Worm (Caenorhabditis elegans): ENCODE measurements around the gene R09E10.2.

The R09E10.2 gene

DNA sequence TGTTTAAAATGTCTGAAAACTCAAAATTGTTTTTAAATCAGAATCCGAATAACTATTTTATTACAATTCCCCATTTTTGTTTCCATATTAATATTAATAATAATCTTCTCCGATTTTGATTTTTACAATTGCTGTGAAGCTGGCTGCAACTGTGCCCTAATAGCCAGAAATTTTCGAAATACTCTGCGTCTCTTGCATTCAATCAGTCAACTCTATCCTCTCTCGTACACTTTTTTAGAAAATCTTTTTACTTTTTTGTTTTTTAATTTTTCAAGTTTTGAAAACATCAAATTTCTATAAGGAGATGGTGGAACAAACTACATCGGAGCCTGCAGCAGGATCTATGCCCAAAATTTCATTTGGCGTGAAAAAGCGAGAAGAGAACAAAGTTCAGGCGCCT lies 39.7 kb upstream of the R09E10.2 start, which contains the start of gene gkow-1:
TSS of gene gkow-1 (plus strand) at position 301 of the 400 bp plus-strand sequence.
- TF ChIP-seq hmg-1.2 (GFP tag; IDR thresholded peaks at IDR 0.05) (peak; percentile 45; the same call in 1 of the 2 replicates), bed-2 (GFP tag; IDR thresholded peaks at IDR 0.05) (no peak)

DNA sequence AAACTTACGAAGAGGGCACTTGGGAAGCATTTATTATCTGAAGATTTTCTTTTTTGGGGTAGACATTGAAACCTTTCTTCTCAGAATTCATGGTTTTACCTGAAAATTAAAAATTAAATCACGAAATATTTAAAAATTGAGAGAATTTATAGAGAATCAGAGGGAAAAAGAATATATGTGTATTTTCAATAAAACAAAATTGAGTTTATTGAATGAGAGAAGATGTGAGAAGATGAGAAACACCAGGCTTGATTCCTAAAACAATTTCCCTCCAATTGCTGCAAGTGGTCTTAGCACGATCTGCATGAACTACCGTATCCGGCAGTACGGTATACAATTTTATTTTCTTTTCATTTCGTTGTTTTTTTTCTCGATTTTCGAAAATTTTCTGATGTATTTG lies 39.0 kb upstream of the R09E10.2 start, which contains the start of gene R11A8.1:
TSS of gene R11A8.1 (minus strand) at position 101 of the 400 bp plus-strand sequence.
- TF ChIP-seq ceh-58 (GFP tag; IDR thresholded peaks at IDR 0.05), result no peak
- no peak for TF ChIP-seq tbx-9 (tag; optimal IDR thresholded peaks at IDR 0.05; ENCODE audit: borderline replicate concordance)
- TF ChIP-seq lsl-1 (GFP tag; optimal IDR thresholded peaks at IDR 0.05), result peak; percentile 67
- TF ChIP-seq pha-4 (tag; optimal IDR thresholded peaks at IDR 0.05), result no peak
- TF ChIP-seq cebp-1 (GFP tag; IDR thresholded peaks at IDR 0.05), result no peak
- TF ChIP-seq cebp-1 (tag; optimal IDR thresholded peaks at IDR 0.05), result no peak
- no peak for TF ChIP-seq madf-3 (GFP tag; IDR thresholded peaks at IDR 0.05)
- TF ChIP-seq snpc-4 (GFP tag; optimal IDR thresholded peaks at IDR 0.05), result no peak
- no peak for TF ChIP-seq snpc-4 (tag; optimal IDR thresholded peaks at IDR 0.05)
- TF ChIP-seq lin-35 (GFP tag; optimal IDR thresholded peaks at IDR 0.05), result no peak

DNA sequence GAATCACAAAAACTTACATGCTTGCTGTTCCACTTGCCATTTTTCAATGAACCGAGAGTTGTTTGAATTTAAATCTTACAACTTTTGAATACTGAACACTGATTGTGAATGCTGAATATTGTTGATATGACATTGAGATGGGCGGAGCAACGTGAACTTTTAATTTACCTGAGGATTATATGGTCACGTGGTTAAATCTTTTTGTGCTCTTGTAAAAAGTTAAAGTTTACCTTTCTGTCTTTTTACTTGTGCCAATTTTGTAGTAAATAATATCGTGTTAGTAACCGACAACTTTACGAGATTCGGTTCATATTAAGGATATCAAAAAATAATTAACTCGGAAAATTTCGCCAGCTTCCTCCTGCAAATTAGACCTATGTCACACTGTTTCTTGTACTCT lies 34.1 kb upstream of the R09E10.2 start, which contains the start of gene Y43C5B.2:
TSS of gene Y43C5B.2 (minus strand) at position 101 of the 400 bp plus-strand sequence.
- no peak for TF ChIP-seq B0336.3 (GFP tag; IDR thresholded peaks at IDR 0.05)
- TF ChIP-seq somi-1 (GFP tag; optimal IDR thresholded peaks at IDR 0.05), result no peak
- no peak for TF ChIP-seq him-1 (tag; optimal IDR thresholded peaks at IDR 0.05)
- no peak for TF ChIP-seq unc-62 (GFP tag; optimal IDR thresholded peaks at IDR 0.05)
- no peak for TF ChIP-seq attf-3 (GFP tag; conservative IDR thresholded peaks at IDR 0.05)
- TF ChIP-seq die-1 (tag; optimal IDR thresholded peaks at IDR 0.05), result no peak
- no peak for TF ChIP-seq lin-54 (GFP tag; optimal IDR thresholded peaks at IDR 0.05)
- TF ChIP-seq F57A8.1 (GFP tag; optimal IDR thresholded peaks at IDR 0.05), result no peak
- TF ChIP-seq ceh-100 (GFP tag; IDR thresholded peaks at IDR 0.05), result no peak
- TF ChIP-seq ztf-26 (tag; optimal IDR thresholded peaks at IDR 0.05), result no peak
- TF ChIP-seq C06A6.2 (GFP tag; conservative IDR thresholded peaks at IDR 0.05), result no peak
- no peak for TF ChIP-seq lag-1 (GFP tag; IDR thresholded peaks at IDR 0.05)
- no peak for TF ChIP-seq zfh-2 (GFP tag; conservative IDR thresholded peaks at IDR 0.05)
- TF ChIP-seq sptf-2 (GFP tag; optimal IDR thresholded peaks at IDR 0.05), result no peak

DNA sequence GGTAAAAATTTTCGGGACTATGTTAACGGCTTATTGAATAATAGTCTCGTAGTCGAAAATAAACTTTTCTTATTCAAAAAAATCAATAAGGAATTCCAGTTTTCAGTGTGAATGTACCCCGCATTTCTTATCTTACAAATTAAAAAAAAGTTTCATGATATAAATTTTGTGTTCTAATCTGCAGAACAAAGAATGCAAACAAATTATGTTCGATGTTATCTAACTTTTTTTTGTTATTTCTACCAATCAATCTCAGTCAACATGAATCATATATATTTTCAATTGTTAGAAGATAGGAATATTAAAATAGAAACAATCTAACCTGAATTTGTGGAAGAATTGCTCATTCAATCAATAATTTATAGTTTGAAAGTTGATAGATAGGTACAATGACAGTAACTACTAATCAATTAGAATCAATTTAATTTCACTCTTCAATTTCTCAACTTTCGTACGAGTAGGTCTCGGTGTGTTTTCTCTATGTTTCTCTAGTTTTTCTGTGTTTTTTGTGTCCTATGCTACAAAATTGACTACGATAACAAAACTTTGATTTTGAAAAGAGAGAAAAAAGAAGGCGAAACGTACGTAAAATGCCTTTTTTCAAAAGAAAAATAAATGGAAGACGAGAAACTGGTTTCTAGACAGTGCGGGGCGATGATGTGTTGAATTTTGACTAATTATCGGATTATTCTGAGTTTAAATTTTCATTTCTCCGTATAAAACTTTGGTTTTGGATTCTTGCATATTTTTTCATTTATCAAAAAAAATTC lies 32.0 kb upstream of the R09E10.2 start, which contains the start of the genes unc-43 and Y43C5B.3:
TSS of gene unc-43 (minus strand) at position 347 of the 770 bp plus-strand sequence.
TSS of gene Y43C5B.3 (plus strand) at position 720 of the 770 bp plus-strand sequence.
- TF ChIP-seq nfya-2 (GFP tag; IDR thresholded peaks at IDR 0.05) (no peak), F10E7.11 (tag; optimal IDR thresholded peaks at IDR 0.05) (no peak), nhr-80 (tag; optimal IDR thresholded peaks at IDR 0.05) (peak; percentile 68)

DNA sequence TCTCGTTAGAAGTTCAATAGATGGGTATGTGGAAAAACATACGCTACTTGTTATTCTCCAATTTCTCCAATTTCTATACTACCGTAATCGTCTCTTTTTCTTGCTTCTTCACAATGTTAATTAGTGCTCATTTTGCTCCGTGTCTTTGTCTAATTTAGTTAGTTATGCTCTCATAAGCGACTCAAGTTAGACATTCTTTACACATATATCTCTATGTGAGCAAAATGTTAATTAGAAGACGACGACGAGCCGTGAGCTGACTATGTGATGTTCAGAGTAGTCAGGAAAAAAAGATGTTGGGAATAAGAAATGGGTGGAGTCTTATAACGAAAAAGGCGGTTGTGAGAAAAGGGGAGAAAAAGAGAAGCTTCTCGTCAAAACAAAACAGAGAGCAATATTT lies 29.4 kb upstream of the R09E10.2 start:
- TF ChIP-seq ets-4 (GFP tag; optimal IDR thresholded peaks at IDR 0.05) (no peak), madf-6 (GFP tag; IDR thresholded peaks at IDR 0.05) (no peak)

Data from whole organism, young adult.